Worm (Caenorhabditis elegans) whole organism, mixed stage, embryonic: Measurements from ENCODE around the gene tyra-2.

Experiments used
- M03D4.4 ChIP-seq: sonication (generic microtip); optimal IDR thresholded peaks from 2 replicates; lab custom pipeline; 2017; ENCODE audit warnings: mild to moderate bottlenecking, missing genetic modification characterization, missing compliant biosample characterization
- bed-3 ChIP-seq: fragments of 200-800 bp; sonication (Bioruptor generic); optimal IDR thresholded peaks from 3 replicates; lab custom pipeline; 2018; ENCODE audit warnings: mild to moderate bottlenecking, missing genetic modification characterization, moderate library complexity, missing compliant biosample characterization
- blmp-1 ChIP-seq: fragments of 150-350 bp; optimal IDR thresholded peaks from 2 replicates; lab custom pipeline; 2014; ENCODE audit warnings: missing biosample characterization, missing genetic modification characterization
- ceh-39 ChIP-seq: fragments of 150-350 bp; optimal IDR thresholded peaks from 2 replicates; lab custom pipeline; 2014; ENCODE audit warnings: missing biosample characterization, missing genetic modification characterization
- ceh-43 ChIP-seq: fragments of 200-800 bp; sonication (Bioruptor generic); optimal IDR thresholded peaks from 2 replicates; lab custom pipeline; 2018; ENCODE audit warnings: mild to moderate bottlenecking, missing genetic modification characterization, moderate library complexity, missing compliant biosample characterization
- ceh-83 ChIP-seq: fragments of 200-800 bp; sonication (Bioruptor generic); optimal IDR thresholded peaks from 2 replicates; lab custom pipeline; 2018; ENCODE audit warnings: mild to moderate bottlenecking, missing genetic modification characterization, missing compliant biosample characterization
- ces-1 ChIP-seq: fragments of 150-350 bp; optimal IDR thresholded peaks from 2 replicates; lab custom pipeline; 2014; ENCODE audit warnings: missing biosample characterization, missing genetic modification reagents, missing genetic modification characterization
- drap-1 ChIP-seq: fragments of 200-800 bp; sonication (Bioruptor generic); optimal IDR thresholded peaks from 3 replicates; lab custom pipeline; 2018; ENCODE audit warnings: mild to moderate bottlenecking, missing genetic modification characterization, missing compliant biosample characterization
- elt-1 ChIP-seq: sonication (generic microtip); optimal IDR thresholded peaks from 2 replicates; lab custom pipeline; 2017; ENCODE audit warnings: missing genetic modification characterization, mild to moderate bottlenecking, missing compliant biosample characterization, antibody characterized with exemption, moderate library complexity, borderline replicate concordance; ENCODE audit not compliant: insufficient read depth
- elt-3 ChIP-seq: fragments of 150-350 bp; optimal IDR thresholded peaks from 2 replicates; lab custom pipeline; 2014; ENCODE audit warnings: missing biosample characterization, missing genetic modification characterization
- flh-1 ChIP-seq: fragments of 200-800 bp; sonication (Bioruptor generic); optimal IDR thresholded peaks from 2 replicates; lab custom pipeline; 2018; ENCODE audit warnings: mild to moderate bottlenecking, missing genetic modification characterization, moderate library complexity, missing compliant biosample characterization
- ham-2 ChIP-seq: fragments of 200-800 bp; sonication (Bioruptor generic); optimal IDR thresholded peaks from 2 replicates; lab custom pipeline; 2018; ENCODE audit warnings: mild to moderate bottlenecking, missing genetic modification characterization, missing compliant biosample characterization
- hlh-1 ChIP-seq: fragments of 150-350 bp; optimal IDR thresholded peaks from 2 replicates; lab custom pipeline; 2014; ENCODE audit warnings: missing biosample characterization, missing genetic modification reagents, missing genetic modification characterization
- lin-13 ChIP-seq: fragments of 150-350 bp; optimal IDR thresholded peaks from 2 replicates; lab custom pipeline; 2014; ENCODE audit warnings: missing biosample characterization, missing genetic modification characterization
- lin-32 ChIP-seq: fragments of 200-800 bp; sonication (Bioruptor generic); optimal IDR thresholded peaks from 2 replicates; lab custom pipeline; 2018; ENCODE audit warnings: mild to moderate bottlenecking, missing genetic modification characterization, missing compliant biosample characterization
- lsy-2 ChIP-seq: fragments of 150-350 bp; optimal IDR thresholded peaks from 2 replicates; lab custom pipeline; 2014; ENCODE audit warnings: missing biosample characterization, missing genetic modification characterization
- mab-5 ChIP-seq: fragments of 150-350 bp; optimal IDR thresholded peaks from 2 replicates; lab custom pipeline; 2014; ENCODE audit warnings: missing biosample characterization, missing genetic modification characterization
- mep-1 ChIP-seq: fragments of 150-350 bp; optimal IDR thresholded peaks from 2 replicates; lab custom pipeline; 2017; ENCODE audit warnings: missing biosample characterization, missing genetic modification reagents, missing genetic modification characterization, inconsistent platforms
- mls-2 ChIP-seq: sonication (generic microtip); optimal IDR thresholded peaks from 2 replicates; lab custom pipeline; 2016; ENCODE audit warnings: mild to moderate bottlenecking, missing genetic modification characterization, moderate library complexity, missing compliant biosample characterization
- nhr-12 ChIP-seq: fragments of 150-350 bp; optimal IDR thresholded peaks from 2 replicates; lab custom pipeline; 2014; ENCODE audit warnings: missing biosample characterization, missing genetic modification characterization
- nhr-2 ChIP-seq: fragments of 150-350 bp; optimal IDR thresholded peaks from 2 replicates; lab custom pipeline; 2014; ENCODE audit warnings: missing biosample characterization, missing genetic modification characterization
- nhr-237 ChIP-seq: fragments of 150-350 bp; optimal IDR thresholded peaks from 2 replicates; lab custom pipeline; 2014; ENCODE audit warnings: missing biosample characterization, missing genetic modification characterization
- nhr-28 ChIP-seq: fragments of 150-350 bp; optimal IDR thresholded peaks from 2 replicates; lab custom pipeline; 2014; ENCODE audit warnings: missing biosample characterization, missing genetic modification characterization
- nhr-76 ChIP-seq: sonication (generic microtip); optimal IDR thresholded peaks from 2 replicates; lab custom pipeline; 2017; ENCODE audit warnings: missing biosample characterization, missing genetic modification characterization
- tbx-8 ChIP-seq: fragments of 200-800 bp; sonication (Bioruptor generic); optimal IDR thresholded peaks from 2 replicates; lab custom pipeline; 2018; ENCODE audit warnings: mild to moderate bottlenecking, missing genetic modification characterization, moderate library complexity, missing compliant biosample characterization
- unc-120 ChIP-seq: sonication (generic microtip); optimal IDR thresholded peaks from 2 replicates; lab custom pipeline; 2017; ENCODE audit warnings: missing genetic modification characterization, missing compliant biosample characterization; ENCODE audit not compliant: poor library complexity, severe bottlenecking
- unc-39 ChIP-seq: fragments of 150-350 bp; optimal IDR thresholded peaks from 2 replicates; lab custom pipeline; 2014; ENCODE audit warnings: missing biosample characterization, missing genetic modification characterization
- zip-8 ChIP-seq: fragments of 150-350 bp; optimal IDR thresholded peaks from 2 replicates; lab custom pipeline; 2014; ENCODE audit warnings: missing biosample characterization, missing genetic modification characterization
- ztf-11 ChIP-seq: fragments of 150-350 bp; optimal IDR thresholded peaks from 2 replicates; lab custom pipeline; 2014; ENCODE audit warnings: missing biosample characterization, missing genetic modification characterization

tyra-2 gene

DNA sequence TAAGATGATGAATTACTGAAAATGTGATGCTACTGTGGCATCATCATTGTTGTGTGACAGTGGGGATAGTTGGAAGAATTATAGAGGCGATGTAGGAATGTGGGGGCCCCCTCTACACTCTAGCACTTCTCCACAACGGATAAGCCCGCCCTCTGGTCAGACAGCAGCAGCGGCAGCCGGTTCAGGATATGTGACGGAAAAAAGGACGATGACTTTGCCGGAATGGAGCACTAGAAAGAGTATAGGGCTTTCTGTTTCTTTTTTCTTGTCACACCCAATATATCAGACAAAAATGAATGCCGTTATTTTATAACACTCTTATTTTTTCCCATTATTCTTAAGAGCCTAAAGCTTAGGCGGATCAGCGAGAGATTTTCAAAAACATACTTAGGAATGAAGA, at the start of gene tyra-2:
tyra-2 (minus strand) TSS at position 101 of the 400 bp plus-strand sequence.
- TF ChIP-seq nhr-2 (tag; lab: Kevin White, UChicago) (no peak), drap-1 (no peak), nhr-28 (no peak), ces-1 (GFP tag; lab: Kevin White, UChicago) (no peak), flh-1 (GFP tag; lab: Kevin White, UChicago) (no peak), ceh-39 (tag; lab: Kevin White, UChicago) (no peak), lin-32 (GFP tag; lab: Kevin White, UChicago) (no peak), hlh-1 (no peak), ceh-43 (no peak), nhr-76 (tag; lab: Kevin White, UChicago) (no peak), lin-13 (tag; lab: Kevin White, UChicago) (no peak), blmp-1 (no peak)

ce11 chrX:7050290-7050689, 44.9 kb upstream of the tyra-2 start, which contains the start of gene ubc-17:
Gene ubc-17, plus strand, starts transcription at chrX:7050590.
- no peak for TF ChIP-seq unc-120 (tag; lab: Kevin White, UChicago)
- TF ChIP-seq drap-1: no peak
- TF ChIP-seq elt-3: no peak
- no peak for TF ChIP-seq flh-1 (GFP tag; lab: Kevin White, UChicago)

ce11 chrX:7040760-7041159, 35.4 kb upstream of the tyra-2 start:
- TF ChIP-seq mls-2 (tag; lab: Kevin White, UChicago) (no peak), ces-1 (GFP tag; lab: Kevin White, UChicago) (peak; percentile 100), hlh-1 (no peak), zip-8 (no peak)
- TF ChIP-seq, all 35 proteins: peak for 1

DNA sequence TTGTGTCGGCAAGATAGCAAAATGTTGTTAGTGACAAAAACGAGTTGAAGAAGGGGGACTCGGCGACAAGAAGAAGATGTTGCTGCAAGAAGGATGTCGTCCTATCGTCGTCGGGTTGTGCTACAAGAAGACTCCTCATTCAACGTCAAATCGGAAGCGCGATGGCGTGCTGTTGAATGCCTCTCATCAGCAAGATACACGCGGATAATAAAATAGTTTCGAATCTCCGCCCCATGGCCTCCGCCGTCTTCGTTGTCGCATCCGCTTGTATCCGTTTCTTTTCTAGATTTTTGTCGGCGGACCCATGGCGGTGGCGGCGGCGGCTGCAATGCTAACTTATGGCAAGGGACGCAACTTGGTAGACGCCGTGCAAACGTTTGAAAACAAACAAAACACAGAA, 32.6 kb upstream of the tyra-2 start:
- TF ChIP-seq mab-5 (tag; lab: Kevin White, UChicago): no peak
- TF ChIP-seq lin-13 (tag; lab: Kevin White, UChicago): no peak
- TF ChIP-seq flh-1 (GFP tag; lab: Kevin White, UChicago): no peak
- TF ChIP-seq ces-1 (GFP tag; lab: Kevin White, UChicago): peak; percentile 38
- TF ChIP-seq nhr-76 (tag; lab: Kevin White, UChicago): no peak

ce11 chrX:7035937-7036336, 30.6 kb upstream of the tyra-2 start, which contains the start of gene cest-19:
Gene cest-19, minus strand, starts transcription at chrX:7036037.
- TF ChIP-seq ham-2 (GFP tag; lab: Kevin White, UChicago) (no peak), unc-39 (tag; lab: Kevin White, UChicago) (no peak), flh-1 (GFP tag; lab: Kevin White, UChicago) (no peak), lsy-2 (tag; lab: Kevin White, UChicago) (no peak), nhr-2 (tag; lab: Kevin White, UChicago) (no peak), elt-3 (no peak), ces-1 (GFP tag; lab: Kevin White, UChicago) (no peak), tbx-8 (GFP tag; lab: Kevin White, UChicago) (no peak), lin-13 (tag; lab: Kevin White, UChicago) (no peak), elt-1 (no peak), M03D4.4 (tag; lab: Kevin White, UChicago) (no peak), bed-3 (GFP tag; lab: Kevin White, UChicago) (no peak), ceh-83 (GFP tag; lab: Kevin White, UChicago) (no peak), nhr-237 (tag; lab: Kevin White, UChicago) (no peak), nhr-12 (tag; lab: Kevin White, UChicago) (no peak), ztf-11 (tag; lab: Kevin White, UChicago) (no peak), mep-1 (no peak), zip-8 (no peak), nhr-28 (no peak), lin-32 (GFP tag; lab: Kevin White, UChicago) (no peak)

ce11 chrX:7033716-7034270, 28.4 kb upstream of the tyra-2 start:
- peak; percentile 47 for TF ChIP-seq ces-1 (GFP tag; lab: Kevin White, UChicago)
- no peak for TF ChIP-seq ham-2 (GFP tag; lab: Kevin White, UChicago)
- TF ChIP-seq, all 35 proteins: peak for 1
